Worm (Caenorhabditis elegans) whole organism, midembryonic: Measurements from ENCODE around the gene mop-25.2.

Experiments
- T22C8.4 ChIP-seq: fragments of 200-800 bp; sonication (Bioruptor generic); IDR thresholded peaks from 2 replicates; pipeline ENCODE4 v1.3.6; 2022; ENCODE audit warnings: missing genetic modification characterization, missing compliant biosample characterization
- flt-1 ChIP-seq: fragments of 200-800 bp; sonication (Bioruptor generic); IDR thresholded peaks from 2 replicates; pipeline ENCODE4 v1.3.6; 2022; ENCODE audit warnings: missing genetic modification characterization, missing compliant biosample characterization
- klf-2 ChIP-seq: fragments of 200-800 bp; sonication (Bioruptor generic); conservative IDR thresholded peaks from 2 replicates; pipeline ENCODE4 v1.3.6; 2022; ENCODE audit warnings: missing genetic modification reagents, missing genetic modification characterization, missing compliant biosample characterization
- med-1 ChIP-seq: sonication (generic microtip); optimal IDR thresholded peaks from 2 replicates; lab custom pipeline; 2017; ENCODE audit warnings: missing genetic modification characterization, mild to moderate bottlenecking, missing compliant biosample characterization, antibody characterized with exemption, missing genetic modification reagents; ENCODE audit not compliant: insufficient read depth
- tab-1 ChIP-seq: fragments of 200-800 bp; sonication (Bioruptor generic); IDR thresholded peaks from 2 replicates; pipeline ENCODE4 v1.3.6; 2022; ENCODE audit warnings: missing genetic modification characterization, missing compliant biosample characterization
- ztf-23 ChIP-seq: fragments of 200-800 bp; sonication (Bioruptor generic); IDR thresholded peaks from 2 replicates; pipeline ENCODE4 v1.3.6; 2022; ENCODE audit warnings: missing genetic modification reagents, missing genetic modification characterization, missing compliant biosample characterization
- ztf-29 ChIP-seq: fragments of 200-800 bp; sonication (Bioruptor generic); IDR thresholded peaks from 2 replicates; pipeline ENCODE4 v1.3.6; 2022; ENCODE audit warnings: missing genetic modification reagents, missing genetic modification characterization, missing compliant biosample characterization

DNA sequence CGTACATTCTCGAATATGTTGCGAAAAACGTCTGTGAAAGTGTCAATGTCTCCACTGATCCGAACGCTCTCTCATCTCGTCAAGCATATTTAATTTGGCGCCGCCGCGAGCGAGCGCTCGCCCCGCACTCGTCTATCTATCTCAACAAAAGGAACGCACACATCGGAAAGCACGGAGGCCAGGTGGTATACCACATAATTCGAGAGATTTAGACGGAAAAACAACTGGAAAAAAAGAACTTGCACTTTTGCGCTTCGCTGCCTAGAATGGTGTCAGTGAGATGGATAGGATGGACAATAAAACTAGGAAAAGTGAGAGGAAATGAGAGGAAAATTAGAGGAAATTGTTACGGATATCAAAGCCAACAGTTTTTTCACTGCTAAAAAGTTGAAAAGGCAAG lies 25.7 kb upstream of the mop-25.2 start:
- TF ChIP-seq ztf-23 (GFP tag; lab: Robert Waterston, UW): no peak
- TF ChIP-seq tab-1 (GFP tag; lab: Robert Waterston, UW): no peak
- TF ChIP-seq T22C8.4: no peak
- no peak for TF ChIP-seq klf-2 (GFP tag; lab: Robert Waterston, UW)
- TF ChIP-seq flt-1 (GFP tag; lab: Robert Waterston, UW): no peak
- no peak for TF ChIP-seq ztf-29 (GFP tag; lab: Robert Waterston, UW)
- TF ChIP-seq med-1 (GFP tag; lab: Kevin White, UChicago): no peak
